Worm (Caenorhabditis elegans): Measurements from ENCODE around the gene ipla-2.

- no peak for TF ChIP-seq ref-1 (GFP tag; conservative IDR thresholded peaks at IDR 0.05)
- TF ChIP-seq flt-1 (GFP tag; IDR thresholded peaks at IDR 0.05), result no peak
- no peak for TF ChIP-seq tab-1 (GFP tag; IDR thresholded peaks at IDR 0.05)
- TF ChIP-seq klf-2 (GFP tag; conservative IDR thresholded peaks at IDR 0.05), result no peak
- TF ChIP-seq med-1 (GFP tag; optimal IDR thresholded peaks at IDR 0.05; ENCODE audit: insufficient read depth), result no peak
- no peak for TF ChIP-seq ztf-29 (GFP tag; IDR thresholded peaks at IDR 0.05)
These were observed 39.3 kb downstream of the ipla-2 start, which contains the start of gene F36G3.3 for ce11 chrX:9798530-9798929.

Measured in whole organism, midembryonic.